Fruit fly (Drosophila melanogaster) whole organism, embryonic: ENCODE results near the gene Or67d.
A peak's percentile ranks its signal among the peaks of the same experiment; 100 is the strongest.

Source experiments
- Bgb ChIP-seq: fragments of 200-800 bp; sonication (Bioruptor generic); IDR thresholded peaks from 2 replicates; pipeline ENCODE4 v1.3.6; 2022; ENCODE audit warnings: missing biosample characterization, missing genetic modification characterization; ENCODE audit not compliant: partially characterized antibody
- CG10959 ChIP-seq: fragments of 200-800 bp; sonication (Bioruptor generic); IDR thresholded peaks from 2 replicates; pipeline ENCODE4 v1.3.6; 2022; ENCODE audit warnings: missing biosample characterization, missing genetic modification characterization
- CG11560 ChIP-seq: fragments of 200-800 bp; sonication (Bioruptor generic); IDR thresholded peaks from 3 replicates; pipeline ENCODE4 v1.3.6; 2022; ENCODE audit warnings: missing biosample characterization, missing genetic modification characterization
- CG12744 ChIP-seq: fragments of 200-800 bp; sonication (Bioruptor generic); optimal IDR thresholded peaks from 2 replicates; lab custom pipeline; 2016; ENCODE audit warnings: missing biosample characterization, missing genetic modification characterization
- CG13624 ChIP-seq: fragments of 200-800 bp; sonication (Bioruptor generic); optimal IDR thresholded peaks from 2 replicates; lab custom pipeline; 2016; ENCODE audit warnings: missing biosample characterization, missing genetic modification characterization
- CG14667 ChIP-seq: fragments of 200-800 bp; sonication (Bioruptor generic); IDR thresholded peaks from 2 replicates; pipeline ENCODE4 v1.3.6; 2022; ENCODE audit warnings: missing biosample characterization, missing genetic modification characterization
- CG14710 ChIP-seq: fragments of 200-800 bp; sonication (Bioruptor generic); optimal IDR thresholded peaks from 3 replicates; lab custom pipeline; 2019; ENCODE audit warnings: missing biosample characterization, mild to moderate bottlenecking, missing genetic modification characterization, moderate library complexity
- CG14860 ChIP-seq: fragments of 200-800 bp; sonication (Bioruptor generic); IDR thresholded peaks from 3 replicates; pipeline ENCODE4 v1.3.6; 2022; ENCODE audit warnings: missing biosample characterization, missing genetic modification characterization; ENCODE audit not compliant: partially characterized antibody
- CG17328 ChIP-seq: fragments of 200-800 bp; sonication (Bioruptor generic); IDR thresholded peaks from 2 replicates; pipeline ENCODE4 v1.3.6; 2022; ENCODE audit warnings: missing biosample characterization, missing genetic modification characterization
- CG2889 ChIP-seq: fragments of 200-800 bp; sonication (Bioruptor generic); IDR thresholded peaks from 3 replicates; pipeline ENCODE4 v1.3.6; 2022; ENCODE audit warnings: missing biosample characterization, missing genetic modification characterization
- CG4617 ChIP-seq: fragments of 200-800 bp; sonication (Bioruptor generic); optimal IDR thresholded peaks from 3 replicates; lab custom pipeline; 2016; ENCODE audit warnings: missing biosample characterization, missing genetic modification characterization, borderline replicate concordance
- CG5953 ChIP-seq: fragments of 200-800 bp; sonication (Bioruptor generic); IDR thresholded peaks from 2 replicates; pipeline ENCODE4 v1.3.6; 2022; ENCODE audit warnings: missing biosample characterization, missing genetic modification characterization
- CG6683 ChIP-seq: fragments of 200-800 bp; sonication (Bioruptor generic); optimal IDR thresholded peaks from 2 replicates; lab custom pipeline; 2017; ENCODE audit warnings: missing biosample characterization, mild to moderate bottlenecking, missing genetic modification characterization, missing genetic modification reagents
- CG6791 ChIP-seq: fragments of 200-800 bp; sonication (Bioruptor generic); IDR thresholded peaks from 3 replicates; pipeline ENCODE4 v1.3.6; 2022; ENCODE audit warnings: missing biosample characterization, missing genetic modification characterization; ENCODE audit not compliant: partially characterized antibody
- CG8089 ChIP-seq: fragments of 200-800 bp; sonication (Bioruptor generic); optimal IDR thresholded peaks from 3 replicates; lab custom pipeline; 2016; ENCODE audit warnings: missing biosample characterization, missing genetic modification characterization
- CG8924 ChIP-seq: fragments of 200-800 bp; optimal IDR thresholded peaks from 3 replicates; lab custom pipeline; 2019; ENCODE audit warnings: missing biosample characterization, mild to moderate bottlenecking, missing genetic modification characterization, moderate library complexity
- CG9797 ChIP-seq: fragments of 200-800 bp; sonication (Bioruptor generic); optimal IDR thresholded peaks from 3 replicates; lab custom pipeline; 2018; ENCODE audit warnings: missing biosample characterization, mild to moderate bottlenecking, missing genetic modification characterization
- CTCF ChIP-seq: fragments of 200-800 bp; sonication (Bioruptor generic); optimal IDR thresholded peaks from 2 replicates; lab custom pipeline; 2017; ENCODE audit warnings: missing biosample characterization, mild to moderate bottlenecking, missing genetic modification characterization, moderate library complexity
- Dip2 ChIP-seq: fragments of 200-800 bp; sonication (Bioruptor generic); IDR thresholded peaks from 2 replicates; pipeline ENCODE4 v1.3.6; 2022; ENCODE audit warnings: missing biosample characterization, missing genetic modification characterization
- Dll ChIP-seq: fragments of 200-800 bp; sonication (Bioruptor generic); IDR thresholded peaks from 4 replicates; pipeline ENCODE4 v1.3.6; 2022; ENCODE audit warnings: missing biosample characterization, missing genetic modification characterization; ENCODE audit not compliant: partially characterized antibody
- Doc2 ChIP-seq: fragments of 200-800 bp; sonication (Bioruptor generic); IDR thresholded peaks from 2 replicates; pipeline ENCODE4 v1.3.6; 2022; ENCODE audit warnings: missing biosample characterization, missing genetic modification characterization
- Fer2 ChIP-seq: fragments of 200-800 bp; sonication (Bioruptor generic); optimal IDR thresholded peaks from 2 replicates; lab custom pipeline; 2018; ENCODE audit warnings: missing biosample characterization, mild to moderate bottlenecking, missing genetic modification characterization, moderate library complexity
- Gsc ChIP-seq: fragments of 200-800 bp; sonication (Bioruptor generic); IDR thresholded peaks from 2 replicates; pipeline ENCODE4 v1.3.6; 2022; ENCODE audit warnings: missing biosample characterization, missing genetic modification characterization
- Hr51 ChIP-seq, 2 experiments: fragments of 200-800 bp; sonication (Bioruptor generic); optimal IDR thresholded peaks; 2 replicates in 1 of 2; 3 replicates in 1 of 2; lab custom pipeline; 2016 to 2018; ENCODE audit warnings: missing biosample characterization in 2 of 2, missing genetic modification characterization in 2 of 2, mild to moderate bottlenecking in 1 of 2, moderate library complexity in 1 of 2
- Max ChIP-seq: fragments of 200-800 bp; sonication (Bioruptor generic); optimal IDR thresholded peaks from 2 replicates; lab custom pipeline; 2016; ENCODE audit warnings: missing biosample characterization, mild to moderate bottlenecking, missing genetic modification characterization
- Med ChIP-seq: fragments of 200-800 bp; sonication (Bioruptor generic); peaks from one replicate; lab custom pipeline; 2016; ENCODE audit warnings: missing biosample characterization, missing genetic modification characterization, mild to moderate bottlenecking, inconsistent platforms, moderate library complexity
- Meics ChIP-seq: fragments of 200-800 bp; sonication (Bioruptor generic); optimal IDR thresholded peaks from 2 replicates; lab custom pipeline; 2017; ENCODE audit warnings: missing biosample characterization, mild to moderate bottlenecking, missing genetic modification characterization
- Myb ChIP-seq: fragments of 200-800 bp; sonication (Bioruptor generic); optimal IDR thresholded peaks from 2 replicates; lab custom pipeline; 2016; ENCODE audit warnings: missing biosample characterization, missing genetic modification characterization
- Sox100B ChIP-seq: fragments of 200-800 bp; sonication (Bioruptor generic); optimal IDR thresholded peaks from 3 replicates; lab custom pipeline; 2018; ENCODE audit warnings: missing biosample characterization, mild to moderate bottlenecking, missing genetic modification characterization
- Sox102F ChIP-seq: fragments of 200-800 bp; sonication (Bioruptor generic); optimal IDR thresholded peaks from 2 replicates; lab custom pipeline; 2018; ENCODE audit warnings: missing biosample characterization, mild to moderate bottlenecking, missing genetic modification characterization, moderate library complexity
- ab ChIP-seq: fragments of 200-800 bp; sonication (Bioruptor generic); optimal IDR thresholded peaks from 2 replicates; lab custom pipeline; 2016; ENCODE audit warnings: missing biosample characterization, missing genetic modification characterization
- ac ChIP-seq: fragments of 200-800 bp; sonication (Bioruptor generic); optimal IDR thresholded peaks from 3 replicates; lab custom pipeline; 2017; ENCODE audit warnings: missing biosample characterization, mild to moderate bottlenecking, missing genetic modification characterization
- cg ChIP-seq: fragments of 200-800 bp; sonication (Bioruptor generic); optimal IDR thresholded peaks from 3 replicates; lab custom pipeline; 2019; ENCODE audit warnings: missing biosample characterization, mild to moderate bottlenecking, missing genetic modification characterization, moderate library complexity
- dimm ChIP-seq: fragments of 200-800 bp; sonication (Bioruptor generic); IDR thresholded peaks from 2 replicates; pipeline ENCODE4 v1.3.6; 2022; ENCODE audit warnings: missing biosample characterization, missing genetic modification characterization
- en ChIP-seq: fragments of 200-800 bp; sonication (Bioruptor generic); optimal IDR thresholded peaks from 2 replicates; lab custom pipeline; 2016; ENCODE audit warnings: missing biosample characterization, missing genetic modification characterization
- fd102C ChIP-seq: fragments of 200-800 bp; sonication (Bioruptor generic); optimal IDR thresholded peaks from 2 replicates; lab custom pipeline; 2018; ENCODE audit warnings: missing biosample characterization, mild to moderate bottlenecking, missing genetic modification characterization, moderate library complexity
- grau ChIP-seq: fragments of 200-800 bp; optimal IDR thresholded peaks from 3 replicates; lab custom pipeline; 2019; ENCODE audit warnings: missing biosample characterization, mild to moderate bottlenecking, missing genetic modification characterization, moderate library complexity
- ham ChIP-seq: fragments of 200-800 bp; sonication (Bioruptor generic); IDR thresholded peaks from 2 replicates; pipeline ENCODE4 v1.3.6; 2022; ENCODE audit warnings: missing biosample characterization, missing genetic modification characterization
- nerfin-2 ChIP-seq: fragments of 200-800 bp; sonication (Bioruptor generic); IDR thresholded peaks from 2 replicates; pipeline ENCODE4 v1.3.6; 2022; ENCODE audit warnings: missing biosample characterization, missing genetic modification characterization; ENCODE audit not compliant: partially characterized antibody
- pita ChIP-seq: fragments of 200-800 bp; sonication (Bioruptor generic); optimal IDR thresholded peaks from 2 replicates; lab custom pipeline; 2017; ENCODE audit warnings: missing biosample characterization, mild to moderate bottlenecking, missing genetic modification characterization
- pros ChIP-seq: fragments of 200-800 bp; sonication (Bioruptor generic); optimal IDR thresholded peaks from 3 replicates; lab custom pipeline; 2019; ENCODE audit warnings: missing biosample characterization, mild to moderate bottlenecking, missing genetic modification characterization, moderate library complexity
- row ChIP-seq: fragments of 200-800 bp; sonication (Bioruptor generic); IDR thresholded peaks from 3 replicates; pipeline ENCODE4 v1.3.6; 2022; ENCODE audit warnings: missing biosample characterization, missing genetic modification characterization
- sc ChIP-seq, 3 experiments: fragments of >200 bp in 2 of 3; fragments of 200-800 bp in 1 of 3; sonication (Bioruptor generic) in 1 of 3; optimal IDR thresholded peaks; 2 replicates in 2 of 3; 3 replicates in 1 of 3; lab custom pipeline; 2017; ENCODE audit warnings: mild to moderate bottlenecking in 1 of 3, missing biosample characterization in 1 of 3, missing genetic modification characterization in 1 of 3, missing genetic modification reagents in 1 of 3
- sisA ChIP-seq: fragments of 200-800 bp; sonication (Bioruptor generic); IDR thresholded peaks from 2 replicates; pipeline ENCODE4 v1.3.6; 2022; ENCODE audit warnings: missing biosample characterization, missing genetic modification characterization
- slp2 ChIP-seq: fragments of 200-800 bp; sonication (Bioruptor generic); optimal IDR thresholded peaks from 2 replicates; lab custom pipeline; 2016; ENCODE audit warnings: missing biosample characterization, missing genetic modification characterization
- sna ChIP-seq: fragments of 200-800 bp; sonication (Bioruptor generic); IDR thresholded peaks from 2 replicates; pipeline ENCODE4 v1.3.6; 2022; ENCODE audit warnings: missing biosample characterization, missing genetic modification characterization; ENCODE audit not compliant: partially characterized antibody
- sqz ChIP-seq: fragments of 200-800 bp; sonication (Bioruptor generic); optimal IDR thresholded peaks from 3 replicates; lab custom pipeline; 2018; ENCODE audit warnings: missing biosample characterization, mild to moderate bottlenecking, missing genetic modification characterization
- ttk ChIP-seq: fragments of 200-800 bp; sonication (Bioruptor generic); IDR thresholded peaks from 2 replicates; pipeline ENCODE4 v2.1.2; 2022; ENCODE audit warnings: missing biosample characterization, missing genetic modification characterization
- unpg ChIP-seq: fragments of 200-800 bp; sonication (Bioruptor generic); optimal IDR thresholded peaks from 3 replicates; lab custom pipeline; 2018; ENCODE audit warnings: missing biosample characterization, mild to moderate bottlenecking, missing genetic modification characterization, moderate library complexity
- z ChIP-seq: fragments of 200-800 bp; sonication (Bioruptor generic); IDR thresholded peaks from 3 replicates; pipeline ENCODE4 v1.3.6; 2022; ENCODE audit warnings: missing biosample characterization, missing genetic modification characterization

Gene Or67d

dm6 chr3L:10321735-10322319, 48.8 kb downstream of the Or67d start:
- TF ChIP-seq Hr51 (GFP tag; optimal IDR thresholded peaks at IDR 0.05; lab: Kevin White, UChicago): no peak
- TF ChIP-seq ab (GFP tag; lab: Kevin White, UChicago): no peak
- TF ChIP-seq Dll: no peak
- TF ChIP-seq fd102C (GFP tag; lab: Kevin White, UChicago): no peak
- TF ChIP-seq CG14667: no peak
- no peak for TF ChIP-seq pros (GFP tag; lab: Kevin White, UChicago)
- no peak for TF ChIP-seq CG13624 (GFP tag; lab: Kevin White, UChicago)
- TF ChIP-seq en (GFP tag; lab: Kevin White, UChicago): no peak
- TF ChIP-seq Meics (GFP tag; lab: Kevin White, UChicago): no peak
- no peak for TF ChIP-seq Gsc (GFP tag; lab: Robert Waterston, UW)
- no peak for TF ChIP-seq sisA (GFP tag; lab: Robert Waterston, UW)
- TF ChIP-seq CG8924 (tag; lab: Kevin White, UChicago): no peak
- TF ChIP-seq sc (optimal IDR thresholded peaks at IDR 0.05; lab: Kevin White, UChicago): no peak
- no peak for TF ChIP-seq sc (GFP tag; optimal IDR thresholded peaks at IDR 0.05; lab: Kevin White, UChicago)
- peak; percentile 67; the same call in 1 of the 2 replicates for TF ChIP-seq Bgb (GFP tag; lab: Robert Waterston, UW)
- TF ChIP-seq ham (GFP tag; lab: Robert Waterston, UW): no peak
- TF ChIP-seq CG8089: no peak
- peak; percentile 99 for TF ChIP-seq z (GFP tag; lab: Robert Waterston, UW)
- peak; percentile 52; the same call in 1 of the 2 replicates for TF ChIP-seq sna (GFP tag; lab: Robert Waterston, UW)
- TF ChIP-seq Med (GFP tag; lab: Kevin White, UChicago): peak; percentile 0
- peak; percentile 3 for TF ChIP-seq cg (GFP tag; lab: Kevin White, UChicago)
- no peak for TF ChIP-seq CG17328 (GFP tag; lab: Robert Waterston, UW)
- no peak for TF ChIP-seq dimm (GFP tag; lab: Robert Waterston, UW)
- TF ChIP-seq CG6683 (GFP tag; lab: Kevin White, UChicago): no peak
- no peak for TF ChIP-seq CG2889 (GFP tag; lab: Robert Waterston, UW)
- no peak for TF ChIP-seq CG14860 (GFP tag; lab: Robert Waterston, UW)
- TF ChIP-seq row: no peak
- no peak for TF ChIP-seq CG4617 (GFP tag; lab: Kevin White, UChicago)
- no peak for TF ChIP-seq CG11560 (tag; lab: Robert Waterston, UW)
- peak; percentile 80 for TF ChIP-seq CTCF
- TF ChIP-seq Dip2 (GFP tag; lab: Robert Waterston, UW): no peak
- no peak for TF ChIP-seq unpg
- TF ChIP-seq Sox102F: peak; percentile 17
- TF ChIP-seq ac (GFP tag; lab: Kevin White, UChicago): no peak
- TF ChIP-seq Max (GFP tag; lab: Kevin White, UChicago): no peak
- TF ChIP-seq CG6791: no peak; the same call in 2 of the 3 replicates
- TF ChIP-seq nerfin-2 (GFP tag; lab: Robert Waterston, UW): no peak
- TF ChIP-seq grau (tag; lab: Kevin White, UChicago): no peak
- TF ChIP-seq CG14710: no peak
- TF ChIP-seq CG9797: no peak
- TF ChIP-seq Fer2 (tag; lab: Kevin White, UChicago): no peak
- no peak for TF ChIP-seq CG5953 (GFP tag; lab: Robert Waterston, UW)
- TF ChIP-seq sqz: peak; percentile 22
- no peak for TF ChIP-seq CG10959 (GFP tag; lab: Robert Waterston, UW)
- TF ChIP-seq ttk: no peak
- peak; percentile 55 for TF ChIP-seq pita (GFP tag; lab: Kevin White, UChicago)
- TF ChIP-seq Myb (GFP tag; lab: Kevin White, UChicago): no peak
- no peak for TF ChIP-seq slp2 (GFP tag; lab: Kevin White, UChicago)
- no peak for TF ChIP-seq Sox100B (GFP tag; lab: Kevin White, UChicago)
- no peak for TF ChIP-seq Doc2 (GFP tag; lab: Robert Waterston, UW)
- TF ChIP-seq CG12744 (GFP tag; lab: Kevin White, UChicago): no peak
